Worm (Caenorhabditis elegans): ENCODE measurements around the gene str-130.

DNA sequence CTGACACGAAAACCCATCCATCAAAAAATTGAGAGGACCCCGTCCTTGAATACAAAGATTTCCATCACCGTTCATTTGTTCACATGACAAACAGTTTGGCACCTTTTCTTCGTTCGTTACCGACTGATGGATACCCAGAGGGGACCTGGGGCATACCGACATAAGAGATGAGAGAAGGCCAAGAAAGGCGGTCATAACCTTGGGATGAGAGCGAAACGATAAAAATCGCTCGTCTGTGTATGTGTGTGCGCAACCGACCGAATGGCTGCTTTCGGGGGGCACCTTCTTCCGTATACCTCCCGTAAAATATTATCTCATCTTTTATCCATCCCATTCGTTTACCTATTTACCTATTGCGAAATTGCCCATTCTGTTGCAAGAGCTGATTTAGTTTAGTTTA, 45.5 kb downstream of the str-130 start:
- TF ChIP-seq nhr-77 (tag; optimal IDR thresholded peaks at IDR 0.05) (no peak), crh-2 (tag; optimal IDR thresholded peaks at IDR 0.05) (peak; percentile 4), nhr-12 (tag; optimal IDR thresholded peaks at IDR 0.05) (no peak), blmp-1 (tag; optimal IDR thresholded peaks at IDR 0.05; ENCODE audit: insufficient read depth) (no peak), mdl-1 (tag; optimal IDR thresholded peaks at IDR 0.05) (no peak), ama-1 (optimal IDR thresholded peaks at IDR 0.05) (no peak), ztf-4 (tag; optimal IDR thresholded peaks at IDR 0.05) (no peak), ceh-82 (tag; optimal IDR thresholded peaks at IDR 0.05) (no peak), egl-27 (tag; optimal IDR thresholded peaks at IDR 0.05) (peak; percentile 40), nhr-11 (tag; optimal IDR thresholded peaks at IDR 0.05) (no peak), unc-62 (GFP tag; optimal IDR thresholded peaks at IDR 0.05) (no peak), mab-5 (tag; optimal IDR thresholded peaks at IDR 0.05) (no peak), ceh-16 (tag; optimal IDR thresholded peaks at IDR 0.05) (peak; percentile 81), elt-3 (tag; optimal IDR thresholded peaks at IDR 0.05) (no peak)
